Fruit fly (Drosophila melanogaster): ENCODE data around the gene CG9689.

Gene CG9689

dm6 chrX:9881746-9882145, at the start of gene CG9689:
Gene CG9689, plus strand, starts transcription at chrX:9881953.
- no peak for TF ChIP-seq h (optimal IDR thresholded peaks at IDR 0.05)
- TF ChIP-seq psq (optimal IDR thresholded peaks at IDR 0.05): no peak
- no peak for TF ChIP-seq insv (optimal IDR thresholded peaks at IDR 0.05)
- TF ChIP-seq ttk (optimal IDR thresholded peaks at IDR 0.05): no peak
- no peak for TF ChIP-seq Sin3A (optimal IDR thresholded peaks at IDR 0.05)

- TF ChIP-seq Myc (optimal IDR thresholded peaks at IDR 0.05) (no peak), Sin3A (optimal IDR thresholded peaks at IDR 0.05) (no peak), psq (optimal IDR thresholded peaks at IDR 0.05) (no peak), ttk (optimal IDR thresholded peaks at IDR 0.05) (no peak)
These were observed 48.7 kb upstream of the CG9689 start for dm6 chrX:9833028-9833427.

dm6 chrX:9847529-9847928, 34.2 kb upstream of the CG9689 start:
- TF ChIP-seq Myc (optimal IDR thresholded peaks at IDR 0.05) (no peak), ttk (optimal IDR thresholded peaks at IDR 0.05) (no peak), Sin3A (optimal IDR thresholded peaks at IDR 0.05) (no peak), insv (optimal IDR thresholded peaks at IDR 0.05) (no peak), h (optimal IDR thresholded peaks at IDR 0.05) (no peak), psq (optimal IDR thresholded peaks at IDR 0.05) (no peak)

dm6 chrX:9864882-9865281, 16.9 kb upstream of the CG9689 start, which contains the start of gene Ser7:
Gene Ser7, plus strand, starts transcription at chrX:9865233.
- TF ChIP-seq Sin3A (optimal IDR thresholded peaks at IDR 0.05) (no peak), Myc (optimal IDR thresholded peaks at IDR 0.05) (no peak), h (optimal IDR thresholded peaks at IDR 0.05) (no peak), insv (optimal IDR thresholded peaks at IDR 0.05) (no peak), ttk (optimal IDR thresholded peaks at IDR 0.05) (no peak), psq (optimal IDR thresholded peaks at IDR 0.05) (no peak)

dm6 chrX:9868510-9869248, 13.1 kb upstream of the CG9689 start, which contains the start of gene CG45060:
Gene CG45060, minus strand, starts transcription at chrX:9868568.
- no peak for TF ChIP-seq Myc (optimal IDR thresholded peaks at IDR 0.05)
- no peak for TF ChIP-seq Sin3A (optimal IDR thresholded peaks at IDR 0.05)
- no peak for TF ChIP-seq h (optimal IDR thresholded peaks at IDR 0.05)
- TF ChIP-seq psq (optimal IDR thresholded peaks at IDR 0.05): no peak
- TF ChIP-seq insv (optimal IDR thresholded peaks at IDR 0.05): no peak
- no peak for TF ChIP-seq ttk (optimal IDR thresholded peaks at IDR 0.05)

- TF ChIP-seq ttk (optimal IDR thresholded peaks at IDR 0.05) (no peak), psq (optimal IDR thresholded peaks at IDR 0.05) (no peak), h (optimal IDR thresholded peaks at IDR 0.05) (no peak)
These were observed 10.1 kb upstream of the CG9689 start, which contains the start of gene CG45061 for dm6 chrX:9871632-9872031. Gene CG45061, minus strand, starts transcription at chrX:9871702.

- TF ChIP-seq psq (optimal IDR thresholded peaks at IDR 0.05) (no peak), Sin3A (optimal IDR thresholded peaks at IDR 0.05) (no peak), h (optimal IDR thresholded peaks at IDR 0.05) (no peak), Myc (optimal IDR thresholded peaks at IDR 0.05) (no peak), ttk (optimal IDR thresholded peaks at IDR 0.05) (no peak), insv (optimal IDR thresholded peaks at IDR 0.05) (no peak)
These were observed 7.8 kb upstream of the CG9689 start, which contains the start of gene CG32695 for dm6 chrX:9873917-9874316. Gene CG32695, minus strand, starts transcription at chrX:9874057.

- TF ChIP-seq psq (optimal IDR thresholded peaks at IDR 0.05): no peak
- no peak for TF ChIP-seq Sin3A (optimal IDR thresholded peaks at IDR 0.05)
- no peak for TF ChIP-seq h (optimal IDR thresholded peaks at IDR 0.05)
- TF ChIP-seq insv (optimal IDR thresholded peaks at IDR 0.05): no peak
- TF ChIP-seq Myc (optimal IDR thresholded peaks at IDR 0.05): no peak
- TF ChIP-seq ttk (optimal IDR thresholded peaks at IDR 0.05): no peak
These were observed 5.6 kb upstream of the CG9689 start, which contains the start of gene CG15247 for dm6 chrX:9875948-9876853. Gene CG15247, minus strand, starts transcription at chrX:9876672.

- TF ChIP-seq insv (optimal IDR thresholded peaks at IDR 0.05): no peak
- TF ChIP-seq psq (optimal IDR thresholded peaks at IDR 0.05): no peak
- no peak for TF ChIP-seq Sin3A (optimal IDR thresholded peaks at IDR 0.05)
- TF ChIP-seq Myc (optimal IDR thresholded peaks at IDR 0.05): no peak
- no peak for TF ChIP-seq ttk (optimal IDR thresholded peaks at IDR 0.05)
- TF ChIP-seq h (optimal IDR thresholded peaks at IDR 0.05): no peak
These were observed 4.5 kb upstream of the CG9689 start for dm6 chrX:9877240-9877639.

dm6 chrX:9878125-9878524, 3.6 kb upstream of the CG9689 start, which contains the start of gene CG1468:
Gene CG1468, plus strand, starts transcription at chrX:9878422.
- TF ChIP-seq insv (optimal IDR thresholded peaks at IDR 0.05) (no peak), ttk (optimal IDR thresholded peaks at IDR 0.05) (no peak), Myc (optimal IDR thresholded peaks at IDR 0.05) (no peak), h (optimal IDR thresholded peaks at IDR 0.05) (no peak), Sin3A (optimal IDR thresholded peaks at IDR 0.05) (no peak), psq (optimal IDR thresholded peaks at IDR 0.05) (no peak)

dm6 chrX:9879570-9879969, 2.2 kb upstream of the CG9689 start, which contains the start of gene CG9686:
Gene CG9686, plus strand, starts transcription at chrX:9879870.
- TF ChIP-seq psq (optimal IDR thresholded peaks at IDR 0.05): no peak
- no peak for TF ChIP-seq h (optimal IDR thresholded peaks at IDR 0.05)
- no peak for TF ChIP-seq ttk (optimal IDR thresholded peaks at IDR 0.05)
- TF ChIP-seq insv (optimal IDR thresholded peaks at IDR 0.05): no peak
- TF ChIP-seq Sin3A (optimal IDR thresholded peaks at IDR 0.05): no peak
- TF ChIP-seq Myc (optimal IDR thresholded peaks at IDR 0.05): no peak

- no peak for TF ChIP-seq ttk (optimal IDR thresholded peaks at IDR 0.05)
- TF ChIP-seq Myc (optimal IDR thresholded peaks at IDR 0.05): no peak
- TF ChIP-seq psq (optimal IDR thresholded peaks at IDR 0.05): no peak
- TF ChIP-seq Sin3A (optimal IDR thresholded peaks at IDR 0.05): no peak
- no peak for TF ChIP-seq h (optimal IDR thresholded peaks at IDR 0.05)
These were observed 1.1 kb downstream of the CG9689 start for dm6 chrX:9882900-9883299.
